Fruit fly (Drosophila melanogaster) whole organism, adult: ENCODE measurements around the gene PGRP-SA.

Source experiments
- Hr96 ChIP-seq: fragments of 200-800 bp; sonication (Bioruptor generic); optimal IDR thresholded peaks from 2 replicates; lab custom pipeline; 2016; ENCODE audit warnings: missing biosample characterization, missing genetic modification characterization
- ovo ChIP-seq: fragments of 200-800 bp; sonication (Bioruptor generic); optimal IDR thresholded peaks from 2 replicates; lab custom pipeline; 2016; ENCODE audit warnings: missing biosample characterization, missing genetic modification characterization
- toe ChIP-seq: fragments of 200-800 bp; sonication (Bioruptor generic); optimal IDR thresholded peaks from 2 replicates; lab custom pipeline; 2016; ENCODE audit warnings: missing biosample characterization, missing genetic modification characterization

DNA sequence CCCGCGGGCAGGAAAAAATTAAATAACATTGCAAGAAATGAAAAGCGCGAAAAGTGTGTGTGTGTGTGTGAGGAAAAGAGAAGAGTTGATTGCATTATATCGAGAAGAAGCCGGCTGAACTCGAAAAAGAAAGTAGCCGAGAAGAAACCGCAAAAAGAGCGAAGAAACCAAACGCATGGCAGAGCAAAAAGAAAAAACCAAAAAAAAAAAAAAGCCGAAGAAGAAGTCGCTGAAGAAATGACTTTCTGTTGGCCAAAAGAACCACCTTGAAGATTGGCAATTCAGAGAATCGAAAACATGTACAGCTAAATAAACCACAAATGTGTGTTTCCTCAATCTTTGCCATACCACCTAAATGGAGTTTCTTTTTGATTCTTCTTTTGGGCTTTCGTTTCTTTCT is 37.5 kb upstream of the PGRP-SA start:
- TF ChIP-seq Hr96 (GFP tag; lab: Kevin White, UChicago) (no peak), toe (GFP tag; lab: Kevin White, UChicago) (no peak), ovo (GFP tag; lab: Kevin White, UChicago) (no peak)
